Fruit fly (Drosophila melanogaster) whole organism, larva: Measurements from ENCODE around the gene meep.
A peak's percentile ranks its signal among the peaks of the same experiment; 100 is the strongest.

Experiments used
- noc ChIP-seq: fragments of 200-800 bp; sonication (Bioruptor generic); optimal IDR thresholded peaks from 3 replicates; lab custom pipeline; 2019; ENCODE audit warnings: missing biosample characterization, mild to moderate bottlenecking, missing genetic modification characterization, moderate library complexity

meep gene

DNA sequence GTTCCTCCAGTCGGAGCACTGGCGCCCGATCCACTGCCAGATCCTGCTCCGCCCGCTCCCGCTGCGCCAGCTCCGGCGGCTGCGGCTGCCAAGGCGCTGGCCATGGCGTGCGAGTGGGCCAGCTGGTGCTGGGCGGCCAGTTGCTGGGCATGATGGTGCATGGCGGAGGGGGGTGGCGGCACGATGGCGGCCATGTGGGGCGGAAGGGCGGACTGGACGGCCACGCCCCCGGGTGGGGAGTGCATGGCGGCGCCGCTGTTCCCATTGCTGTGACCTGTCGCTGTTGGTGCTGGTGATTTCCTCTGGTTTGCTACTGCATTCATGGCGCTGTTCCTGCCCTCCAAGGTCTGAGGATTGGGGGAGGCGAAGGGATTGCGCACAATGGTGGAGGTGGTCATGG lies 30.0 kb downstream of the meep start:
- no peak for TF ChIP-seq noc (tag; lab: Kevin White, UChicago)

DNA sequence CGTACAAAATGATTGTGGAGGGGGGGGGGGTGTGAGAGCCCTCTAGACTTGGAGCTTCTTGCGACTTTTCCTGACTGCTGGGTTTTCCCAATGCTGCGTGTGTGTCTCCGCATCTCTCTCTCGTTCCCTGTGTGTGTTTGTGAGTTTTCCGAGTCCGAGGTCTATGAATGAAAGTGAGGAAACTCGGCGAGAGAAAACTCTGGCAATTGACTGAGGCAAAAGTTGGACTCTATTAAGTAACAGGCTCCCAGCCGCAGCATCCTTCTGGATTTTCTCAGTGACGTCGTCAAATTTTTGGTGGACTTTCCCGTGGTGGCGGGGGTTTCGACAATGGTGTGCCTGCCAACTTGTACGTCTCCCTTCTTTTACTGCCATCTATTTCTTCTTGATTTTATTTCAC lies 32.2 kb downstream of the meep start:
- TF ChIP-seq noc (tag; lab: Kevin White, UChicago), result no peak

- peak; percentile 35 for TF ChIP-seq noc (tag; lab: Kevin White, UChicago)
Measured at dm6 chr3L:1169617-1170016, 33.2 kb downstream of the meep start.

dm6 chr3L:1168445-1168844 lies 34.4 kb downstream of the meep start:
- TF ChIP-seq noc (tag; lab: Kevin White, UChicago), result no peak

DNA sequence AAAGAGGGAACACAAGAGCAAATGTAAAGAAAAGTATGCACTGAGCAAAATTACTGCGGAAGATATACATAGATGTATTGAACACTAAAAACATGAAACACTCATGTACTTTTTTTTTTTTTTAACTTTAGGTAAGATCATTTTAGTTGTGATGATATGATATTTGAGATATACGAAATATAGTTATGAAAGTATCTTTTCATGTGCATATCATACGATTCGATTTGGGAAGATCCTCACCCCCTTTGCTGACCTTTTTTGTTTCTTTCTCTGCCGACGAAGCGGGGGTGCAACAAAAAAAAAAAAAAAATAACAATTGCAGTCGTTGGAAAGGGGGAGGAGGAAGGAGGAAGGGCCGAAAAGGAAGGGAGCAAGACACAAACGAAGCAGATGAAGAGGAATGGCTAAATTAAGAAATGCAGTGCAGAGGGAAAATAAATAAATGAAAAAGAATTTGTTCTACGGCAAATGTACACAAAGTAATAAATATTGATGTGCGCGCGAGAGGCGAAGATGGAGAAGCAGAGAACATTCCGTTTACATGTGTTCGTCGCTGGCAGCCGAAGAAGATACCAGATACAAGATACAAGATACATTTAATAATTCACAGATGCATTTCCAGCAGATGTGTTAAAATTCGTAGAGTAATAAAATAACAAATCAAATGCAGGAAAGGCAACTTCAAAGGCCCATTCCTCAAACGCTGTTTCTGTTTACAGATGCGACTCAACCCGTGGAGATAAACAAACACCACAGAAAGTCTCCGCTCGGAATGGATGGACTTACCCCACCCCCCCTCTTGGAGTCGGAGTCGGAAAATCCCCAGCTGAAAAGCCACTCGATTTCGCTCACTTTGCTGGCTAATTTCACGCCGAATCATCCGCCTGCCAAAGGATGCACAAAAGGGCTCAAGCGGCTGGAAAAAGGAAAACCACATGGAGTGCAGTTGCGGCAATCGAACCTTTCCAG lies 35.6 kb downstream of the meep start:
- TF ChIP-seq noc (tag; lab: Kevin White, UChicago), result no peak

dm6 chr3L:1166266-1166665 lies 36.6 kb downstream of the meep start:
- no peak for TF ChIP-seq noc (tag; lab: Kevin White, UChicago)

- no peak for TF ChIP-seq noc (tag; lab: Kevin White, UChicago)
Measured at dm6 chr3L:1165808-1166207, 37.0 kb downstream of the meep start.

DNA sequence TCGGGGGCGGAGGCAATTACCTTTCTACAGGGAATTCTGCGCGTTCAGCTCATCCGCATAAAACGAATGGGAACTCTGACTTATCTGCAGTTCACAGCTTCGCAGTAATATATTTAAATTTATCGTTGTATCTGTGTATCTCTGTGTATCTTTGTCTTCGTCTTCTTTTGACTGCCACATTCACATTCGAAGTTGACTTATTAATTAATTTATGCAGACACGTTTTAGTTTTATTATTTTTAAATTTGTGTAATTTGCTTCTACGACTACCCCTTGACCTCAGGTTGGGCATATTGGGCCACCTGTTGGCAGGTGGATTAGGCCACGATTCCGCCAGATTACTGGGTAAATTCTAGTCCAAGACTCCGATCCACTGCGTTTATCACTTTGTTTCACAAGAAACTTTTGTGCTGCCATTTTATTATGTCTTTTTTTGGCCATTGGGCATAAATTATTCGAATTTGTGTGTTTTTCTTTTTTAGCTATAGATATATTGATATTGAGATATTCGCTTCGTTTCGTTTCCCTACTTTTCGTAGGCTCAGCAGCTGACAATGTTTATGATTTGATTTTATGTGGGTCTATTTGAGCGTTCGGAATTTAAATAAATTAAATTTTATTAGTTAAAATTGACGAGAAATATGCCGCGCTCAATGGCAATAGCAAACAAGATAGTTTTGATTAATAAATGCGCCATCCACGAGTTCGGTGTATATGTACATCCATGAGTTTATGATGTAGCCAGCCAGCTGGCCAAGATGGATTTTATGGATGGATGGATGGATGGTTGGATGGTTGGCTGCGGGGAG lies 50.1 kb downstream of the meep start:
- peak; percentile 22 for TF ChIP-seq noc (tag; lab: Kevin White, UChicago)
